Fruit fly (Drosophila melanogaster) whole organism, embryonic: ENCODE data around the gene mRpL14.

ENCODE experiments used
- Awh ChIP-seq: fragments of 200-800 bp; sonication (Bioruptor generic); IDR thresholded peaks from 2 replicates; pipeline ENCODE4, ENCODE4 v1.3.6; 2022; ENCODE audit warnings: missing biosample characterization, missing genetic modification characterization
- B-H2 ChIP-seq: fragments of 200-800 bp; sonication (Bioruptor generic); optimal IDR thresholded peaks from 2 replicates; lab custom pipeline; 2018; ENCODE audit warnings: missing biosample characterization, mild to moderate bottlenecking, missing genetic modification characterization
- Bdp1 ChIP-seq: fragments of 200-800 bp; sonication (Bioruptor generic); optimal IDR thresholded peaks from 3 replicates; lab custom pipeline; 2016; ENCODE audit warnings: missing biosample characterization, missing genetic modification characterization
- CG10147 ChIP-seq: fragments of 200-800 bp; sonication (Bioruptor generic); optimal IDR thresholded peaks from 2 replicates; lab custom pipeline; 2019; ENCODE audit warnings: missing biosample characterization, mild to moderate bottlenecking, missing genetic modification characterization, moderate library complexity
- CG10267 ChIP-seq: fragments of 200-800 bp; sonication (Bioruptor generic); optimal IDR thresholded peaks from 2 replicates; lab custom pipeline; 2018; ENCODE audit warnings: missing biosample characterization, mild to moderate bottlenecking, missing genetic modification characterization, moderate library complexity
- CG10274 ChIP-seq: fragments of 200-800 bp; sonication (Bioruptor generic); optimal IDR thresholded peaks from 3 replicates; lab custom pipeline; 2017; ENCODE audit warnings: missing biosample characterization, mild to moderate bottlenecking, missing genetic modification characterization
- CG10366 ChIP-seq: fragments of 200-800 bp; sonication (Bioruptor generic); IDR thresholded peaks from 2 replicates; pipeline ENCODE4 v1.3.6; 2022; ENCODE audit warnings: missing biosample characterization, missing genetic modification characterization
- CG10959 ChIP-seq: fragments of 200-800 bp; sonication (Bioruptor generic); IDR thresholded peaks from 2 replicates; pipeline ENCODE4 v1.3.6; 2022; ENCODE audit warnings: missing biosample characterization, missing genetic modification characterization
- CG11560 ChIP-seq: fragments of 200-800 bp; sonication (Bioruptor generic); IDR thresholded peaks from 3 replicates; pipeline ENCODE4 v1.3.6; 2022; ENCODE audit warnings: missing biosample characterization, missing genetic modification characterization
- CG12391 ChIP-seq: fragments of 200-800 bp; sonication (Bioruptor generic); optimal IDR thresholded peaks from 3 replicates; lab custom pipeline; 2018; ENCODE audit warnings: missing biosample characterization, mild to moderate bottlenecking, missing genetic modification characterization, moderate library complexity
- CG12769 ChIP-seq: fragments of 200-800 bp; sonication (Bioruptor generic); optimal IDR thresholded peaks from 2 replicates; lab custom pipeline; 2019; ENCODE audit warnings: missing biosample characterization, mild to moderate bottlenecking, missing genetic modification characterization, moderate library complexity
- CG13296 ChIP-seq: fragments of 200-800 bp; sonication (Bioruptor generic); optimal IDR thresholded peaks from 3 replicates; lab custom pipeline; 2018; ENCODE audit warnings: missing biosample characterization, mild to moderate bottlenecking, missing genetic modification characterization
- CG16863 ChIP-seq: fragments of 200-800 bp; sonication (Bioruptor generic); optimal IDR thresholded peaks from 3 replicates; lab custom pipeline; 2016; ENCODE audit warnings: missing biosample characterization, missing genetic modification characterization
- CG17186 ChIP-seq: fragments of 200-800 bp; sonication (Bioruptor generic); optimal IDR thresholded peaks from 3 replicates; lab custom pipeline; 2017; ENCODE audit warnings: missing biosample characterization, missing genetic modification reagents, missing genetic modification characterization
- CG18619 ChIP-seq: fragments of 200-800 bp; sonication (Bioruptor generic); optimal IDR thresholded peaks from 3 replicates; lab custom pipeline; 2017; ENCODE audit warnings: missing biosample characterization, mild to moderate bottlenecking, missing genetic modification characterization
- CG2129 ChIP-seq: fragments of 200-800 bp; sonication (Bioruptor generic); IDR thresholded peaks from 2 replicates; pipeline ENCODE4 v1.3.6; 2022; ENCODE audit warnings: missing biosample characterization, missing genetic modification characterization; ENCODE audit not compliant: partially characterized antibody
- CG30403 ChIP-seq: fragments of 200-800 bp; sonication (Bioruptor generic); optimal IDR thresholded peaks from 3 replicates; lab custom pipeline; 2016; ENCODE audit warnings: missing biosample characterization, missing genetic modification characterization
- CG3281 ChIP-seq: fragments of 200-800 bp; sonication (Bioruptor generic); optimal IDR thresholded peaks from 3 replicates; lab custom pipeline; 2017; ENCODE audit warnings: missing biosample characterization, mild to moderate bottlenecking, missing genetic modification characterization
- CG33213 ChIP-seq: fragments of 200-800 bp; sonication (Bioruptor generic); optimal IDR thresholded peaks from 3 replicates; lab custom pipeline; 2016; ENCODE audit warnings: missing biosample characterization, missing genetic modification characterization
- CG34376 ChIP-seq: fragments of 200-800 bp; sonication (Bioruptor generic); optimal IDR thresholded peaks from 2 replicates; lab custom pipeline; 2018; ENCODE audit warnings: missing biosample characterization, mild to moderate bottlenecking, missing genetic modification characterization
- CG4424 ChIP-seq: fragments of 200-800 bp; sonication (Bioruptor generic); optimal IDR thresholded peaks from 3 replicates; lab custom pipeline; 2016; ENCODE audit warnings: missing biosample characterization, missing genetic modification characterization
- CG4707 ChIP-seq: fragments of 200-800 bp; sonication (Bioruptor generic); optimal IDR thresholded peaks from 2 replicates; lab custom pipeline; 2018; ENCODE audit warnings: missing biosample characterization, mild to moderate bottlenecking, missing genetic modification characterization, moderate library complexity
- CG7987 ChIP-seq: fragments of 200-800 bp; sonication (Bioruptor generic); optimal IDR thresholded peaks from 2 replicates; lab custom pipeline; 2018; ENCODE audit warnings: missing biosample characterization, mild to moderate bottlenecking, missing genetic modification characterization, moderate library complexity
- Elba2 ChIP-seq: fragments of 200-800 bp; sonication (Bioruptor generic); optimal IDR thresholded peaks from 3 replicates; lab custom pipeline; 2016; ENCODE audit warnings: missing biosample characterization, missing genetic modification characterization
- Ets65A ChIP-seq: fragments of 200-800 bp; sonication (Bioruptor generic); peaks from one replicate; lab custom pipeline; 2016; ENCODE audit warnings: missing biosample characterization, missing genetic modification characterization
- Ets97D ChIP-seq: fragments of 200-800 bp; sonication (Bioruptor generic); optimal IDR thresholded peaks from 3 replicates; lab custom pipeline; 2016; ENCODE audit warnings: missing biosample characterization, missing genetic modification characterization
- Gsc ChIP-seq: fragments of 200-800 bp; sonication (Bioruptor generic); IDR thresholded peaks from 2 replicates; pipeline ENCODE4 v1.3.6; 2022; ENCODE audit warnings: missing biosample characterization, missing genetic modification characterization
- Oaz ChIP-seq: fragments of 200-800 bp; sonication (Bioruptor generic); IDR thresholded peaks from 2 replicates; pipeline ENCODE4 v1.3.6; 2022; ENCODE audit warnings: missing biosample characterization, missing genetic modification characterization
- Side ChIP-seq: fragments of 200-800 bp; sonication (Bioruptor generic); optimal IDR thresholded peaks from 2 replicates; lab custom pipeline; 2016; ENCODE audit warnings: missing biosample characterization, missing genetic modification characterization
- Sox102F ChIP-seq: fragments of 200-800 bp; sonication (Bioruptor generic); optimal IDR thresholded peaks from 2 replicates; lab custom pipeline; 2018; ENCODE audit warnings: missing biosample characterization, mild to moderate bottlenecking, missing genetic modification characterization, moderate library complexity
- Sry-β ChIP-seq: fragments of 200-800 bp; sonication (Bioruptor generic); optimal IDR thresholded peaks from 2 replicates; lab custom pipeline; 2018; ENCODE audit warnings: missing biosample characterization, mild to moderate bottlenecking, missing genetic modification characterization, moderate library complexity
- az2 ChIP-seq: fragments of 200-800 bp; sonication (Bioruptor generic); optimal IDR thresholded peaks from 3 replicates; lab custom pipeline; 2016; ENCODE audit warnings: missing biosample characterization, missing genetic modification characterization
- br ChIP-seq: fragments of >200 bp; optimal IDR thresholded peaks from 2 replicates; lab custom pipeline; 2017
- emc ChIP-seq: fragments of 200-800 bp; sonication (Bioruptor generic); optimal IDR thresholded peaks from 2 replicates; lab custom pipeline; 2016; ENCODE audit warnings: missing biosample characterization, missing genetic modification characterization
- eyg ChIP-seq: fragments of 200-800 bp; sonication (Bioruptor generic); optimal IDR thresholded peaks from 3 replicates; lab custom pipeline; 2016; ENCODE audit warnings: missing biosample characterization, missing genetic modification characterization
- fd102C ChIP-seq: fragments of 200-800 bp; sonication (Bioruptor generic); optimal IDR thresholded peaks from 2 replicates; lab custom pipeline; 2018; ENCODE audit warnings: missing biosample characterization, mild to moderate bottlenecking, missing genetic modification characterization, moderate library complexity
- gcm2 ChIP-seq: fragments of 200-800 bp; sonication (Bioruptor generic); optimal IDR thresholded peaks from 2 replicates; lab custom pipeline; 2016; ENCODE audit warnings: missing biosample characterization, missing genetic modification characterization
- gem ChIP-seq: fragments of 200-800 bp; sonication (Bioruptor generic); optimal IDR thresholded peaks from 2 replicates; lab custom pipeline; 2019; ENCODE audit warnings: missing biosample characterization, mild to moderate bottlenecking, missing genetic modification characterization, moderate library complexity
- hbn ChIP-seq: fragments of 200-800 bp; sonication (Bioruptor generic); IDR thresholded peaks from 2 replicates; pipeline ENCODE4 v1.3.6; 2022; ENCODE audit warnings: missing biosample characterization, missing genetic modification characterization; ENCODE audit not compliant: partially characterized antibody
- knrl ChIP-seq: fragments of 200-800 bp; sonication (Bioruptor generic); IDR thresholded peaks from 3 replicates; pipeline ENCODE4 v1.3.6; 2022; ENCODE audit warnings: missing biosample characterization, missing genetic modification characterization; ENCODE audit not compliant: partially characterized antibody
- lbe ChIP-seq: fragments of 200-800 bp; sonication (Bioruptor generic); optimal IDR thresholded peaks from 2 replicates; lab custom pipeline; 2016; ENCODE audit warnings: missing biosample characterization, mild to moderate bottlenecking, missing genetic modification characterization
- lola ChIP-seq, 3 experiments: fragments of >200 bp in 2 of 3; fragments of 200-800 bp in 1 of 3; sonication (Bioruptor generic) in 1 of 3; optimal IDR thresholded peaks; 2 replicates each; lab custom pipeline; 2017 to 2019; ENCODE audit warnings: missing biosample characterization in 3 of 3, missing genetic modification characterization in 3 of 3, mild to moderate bottlenecking in 1 of 3, moderate library complexity in 1 of 3
- luna ChIP-seq: fragments of 200-800 bp; sonication (Bioruptor generic); optimal IDR thresholded peaks from 2 replicates; lab custom pipeline; 2016; ENCODE audit warnings: missing biosample characterization, missing genetic modification characterization
- otp ChIP-seq: fragments of 200-800 bp; sonication (Bioruptor generic); IDR thresholded peaks from 3 replicates; pipeline ENCODE4, ENCODE4 v1.3.6; 2022; ENCODE audit warnings: missing biosample characterization, missing genetic modification characterization
- pb ChIP-seq: fragments of 200-800 bp; sonication (Bioruptor generic); optimal IDR thresholded peaks from 3 replicates; lab custom pipeline; 2016; ENCODE audit warnings: missing biosample characterization, missing genetic modification characterization
- sc ChIP-seq, 3 experiments: fragments of >200 bp in 2 of 3; fragments of 200-800 bp in 1 of 3; sonication (Bioruptor generic) in 1 of 3; optimal IDR thresholded peaks; 2 replicates in 2 of 3; 3 replicates in 1 of 3; lab custom pipeline; 2017; ENCODE audit warnings: mild to moderate bottlenecking in 1 of 3, missing biosample characterization in 1 of 3, missing genetic modification characterization in 1 of 3, missing genetic modification reagents in 1 of 3
- shn ChIP-seq: fragments of 200-800 bp; sonication (Bioruptor generic); optimal IDR thresholded peaks from 3 replicates; lab custom pipeline; 2016; ENCODE audit warnings: missing biosample characterization, missing genetic modification characterization
- sna ChIP-seq: fragments of 200-800 bp; sonication (Bioruptor generic); IDR thresholded peaks from 2 replicates; pipeline ENCODE4 v1.3.6; 2022; ENCODE audit warnings: missing biosample characterization, missing genetic modification characterization; ENCODE audit not compliant: partially characterized antibody

Gene mRpL14

dm6 chrX:2296230-2297044, 48.0 kb downstream of the mRpL14 start (continued):
- TF ChIP-seq B-H2 (GFP tag; lab: Kevin White, UChicago): peak; percentile 71
- TF ChIP-seq Ets97D (GFP tag; lab: Kevin White, UChicago): peak; percentile 49
- TF ChIP-seq Sox102F: peak; percentile 90
- TF ChIP-seq Ets65A (GFP tag; lab: Kevin White, UChicago): peak; percentile 99
- peak; percentile 95 for TF ChIP-seq pb (GFP tag; lab: Kevin White, UChicago)
- TF ChIP-seq Elba2 (GFP tag; lab: Kevin White, UChicago): peak; percentile 50
- peak; percentile 84 for TF ChIP-seq luna (GFP tag; lab: Kevin White, UChicago)
- peak; percentile 58 for TF ChIP-seq lbe (GFP tag; lab: Kevin White, UChicago)
- peak; percentile 51 for TF ChIP-seq Oaz (GFP tag; lab: Robert Waterston, UW)
- TF ChIP-seq CG4707 (GFP tag; lab: Kevin White, UChicago): peak; percentile 98
- peak; percentile 96 for TF ChIP-seq CG18619
- peak; percentile 62 for TF ChIP-seq CG10959 (GFP tag; lab: Robert Waterston, UW)
- TF ChIP-seq CG12769 (tag; lab: Kevin White, UChicago): peak; percentile 87
- TF ChIP-seq az2 (GFP tag; lab: Kevin White, UChicago): peak; percentile 92
- TF ChIP-seq sc (optimal IDR thresholded peaks at IDR 0.05; lab: Kevin White, UChicago): no peak
- peak; percentile 94 for TF ChIP-seq sc (GFP tag; optimal IDR thresholded peaks at IDR 0.05; lab: Kevin White, UChicago)
- TF ChIP-seq Awh: peak; percentile 61; the same call in 1 of the 2 replicates
- TF ChIP-seq Sry-β (GFP tag; lab: Kevin White, UChicago): peak; percentile 63
- peak; percentile 95 for TF ChIP-seq CG30403 (GFP tag; lab: Kevin White, UChicago)
- TF ChIP-seq gem: peak; percentile 96
- TF ChIP-seq CG3281: peak; percentile 93
- peak; percentile 89 for TF ChIP-seq eyg (GFP tag; lab: Kevin White, UChicago)
- TF ChIP-seq sna (GFP tag; lab: Robert Waterston, UW): no peak
- peak; percentile 94 for TF ChIP-seq CG4424 (GFP tag; lab: Kevin White, UChicago)
- TF ChIP-seq CG16863: peak; percentile 95
- peak; percentile 87 for TF ChIP-seq CG10267 (tag; lab: Kevin White, UChicago)
- no peak for TF ChIP-seq hbn
- TF ChIP-seq Gsc (GFP tag; lab: Robert Waterston, UW): no peak; the same call in 1 of the 2 replicates
- peak; percentile 68; the same call in 2 of the 3 replicates for TF ChIP-seq CG11560 (tag; lab: Robert Waterston, UW)
- TF ChIP-seq Bdp1: peak; percentile 87
- no peak for TF ChIP-seq otp (GFP tag; lab: Robert Waterston, UW)
- peak; percentile 87 for TF ChIP-seq CG34376 (GFP tag; lab: Kevin White, UChicago)
- TF ChIP-seq CG2129 (GFP tag; lab: Robert Waterston, UW): no peak
- peak; percentile 72 for TF ChIP-seq gcm2 (GFP tag; lab: Kevin White, UChicago)
- peak; percentile 58 for TF ChIP-seq CG10366
- TF ChIP-seq lola (GFP tag; optimal IDR thresholded peaks at IDR 0.05; lab: Kevin White, UChicago): peak in 1 of 3 experiments; percentile 97
- TF ChIP-seq CG33213 (GFP tag; lab: Kevin White, UChicago): peak; percentile 87
- peak; percentile 97 for TF ChIP-seq shn (GFP tag; lab: Kevin White, UChicago)
- TF ChIP-seq CG7987 (GFP tag; lab: Kevin White, UChicago): peak; percentile 66
- peak; percentile 91 for TF ChIP-seq CG12391 (tag; lab: Kevin White, UChicago)
- TF ChIP-seq CG10274: peak; percentile 88
- TF ChIP-seq knrl (GFP tag; lab: Robert Waterston, UW): no peak
- peak; percentile 89 for TF ChIP-seq CG13296 (GFP tag; lab: Kevin White, UChicago)
- peak; percentile 42 for TF ChIP-seq fd102C (GFP tag; lab: Kevin White, UChicago)
- peak; percentile 97 for TF ChIP-seq Side
- peak; percentile 91 for TF ChIP-seq CG10147
- TF ChIP-seq emc (GFP tag; lab: Kevin White, UChicago): peak; percentile 70
- peak; percentile 84 for TF ChIP-seq CG17186
- no peak for TF ChIP-seq br
